Worm (Caenorhabditis elegans): ENCODE measurements around the gene Y119D3B.21.
"Not testable (repeated sequence)": the region's sequence is repeated elsewhere in the genome, so short reads cannot be mapped to it uniquely, and the experiment has no call there.

The Y119D3B.21 gene

ce11 chrIII:1243199-1243598 lies 28.4 kb downstream of the Y119D3B.21 start, which contains the start of gene fbxa-63:
Gene fbxa-63, plus strand, starts transcription at chrIII:1243508.
- TF ChIP-seq hmg-11 (tag; optimal IDR thresholded peaks at IDR 0.05) (peak; percentile 72), lin-15B (tag; optimal IDR thresholded peaks at IDR 0.05) (peak; percentile 14), nfya-1 (tag; optimal IDR thresholded peaks at IDR 0.05; ENCODE audit: insufficient read depth) (peak; percentile 48), R02D3.7 (tag; optimal IDR thresholded peaks at IDR 0.05) (no peak), egl-5 (tag; optimal IDR thresholded peaks at IDR 0.05) (no peak), pqm-1 (tag; optimal IDR thresholded peaks at IDR 0.05) (peak; percentile 32), pha-4 (tag; optimal IDR thresholded peaks at IDR 0.05) (peak; percentile 49), elt-2 (tag; optimal IDR thresholded peaks at IDR 0.05) (peak; percentile 18), fos-1 (tag; optimal IDR thresholded peaks at IDR 0.05) (no peak)

- TF ChIP-seq unc-62 (GFP tag; optimal IDR thresholded peaks at IDR 0.05): no peak
- no peak for TF ChIP-seq ceh-9 (tag; optimal IDR thresholded peaks at IDR 0.05)
- no peak for TF ChIP-seq nhr-11 (tag; optimal IDR thresholded peaks at IDR 0.05)
- TF ChIP-seq egl-27 (tag; optimal IDR thresholded peaks at IDR 0.05): no peak
- TF ChIP-seq fkh-2 (tag; optimal IDR thresholded peaks at IDR 0.05): no peak
- TF ChIP-seq lin-15B (tag; optimal IDR thresholded peaks at IDR 0.05): no peak
- TF ChIP-seq unc-39 (tag; optimal IDR thresholded peaks at IDR 0.05): no peak
- TF ChIP-seq nhr-12 (tag; optimal IDR thresholded peaks at IDR 0.05): no peak
- TF ChIP-seq nhr-23 (tag; optimal IDR thresholded peaks at IDR 0.05): no peak
- no peak for TF ChIP-seq elt-2 (tag; optimal IDR thresholded peaks at IDR 0.05)
- no peak for TF ChIP-seq R02D3.7 (tag; optimal IDR thresholded peaks at IDR 0.05)
- no peak for TF ChIP-seq ZK546.5 (tag; optimal IDR thresholded peaks at IDR 0.05)
- TF ChIP-seq fkh-10 (GFP tag; optimal IDR thresholded peaks at IDR 0.05): no peak
- TF ChIP-seq daf-12 (tag; optimal IDR thresholded peaks at IDR 0.05): no peak
- no peak for TF ChIP-seq nhr-28 (tag; optimal IDR thresholded peaks at IDR 0.05)
Measured at ce11 chrIII:1248335-1248734, 33.5 kb downstream of the Y119D3B.21 start.

DNA sequence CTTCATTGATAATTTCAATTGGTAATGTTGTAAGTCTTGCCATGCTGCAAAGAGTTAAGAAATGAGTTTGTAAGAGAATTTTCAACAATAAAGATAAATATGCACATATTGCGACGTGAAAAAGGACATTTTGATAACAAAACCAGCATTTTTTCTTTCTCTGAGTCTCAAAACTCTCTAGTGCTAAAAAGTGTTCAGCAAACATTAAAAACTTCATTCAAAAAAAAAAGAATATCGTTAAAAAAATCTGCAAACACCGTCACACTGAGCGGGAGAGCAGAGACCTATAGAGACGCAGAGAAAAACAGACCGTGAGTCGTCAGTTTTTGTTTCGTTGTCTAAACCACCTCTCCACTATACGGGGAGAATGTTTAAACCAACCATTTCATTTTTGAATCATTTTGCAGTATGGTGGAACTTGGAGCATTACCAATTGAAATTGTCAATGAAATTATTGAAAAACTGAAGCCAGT lies 34.3 kb downstream of the Y119D3B.21 start, which contains the start of the genes fbxa-76 and fbxa-77:
TSS of gene fbxa-76 (minus strand) at position 51 of the 473 bp plus-strand sequence.
TSS of gene fbxa-77 (plus strand) at position 365 of the 473 bp plus-strand sequence.
- TF ChIP-seq pqm-1 (tag; optimal IDR thresholded peaks at IDR 0.05): peak; percentile 54
- TF ChIP-seq aly-2 (tag; optimal IDR thresholded peaks at IDR 0.05): no peak
- peak; percentile 3 for TF ChIP-seq lin-39 (tag; optimal IDR thresholded peaks at IDR 0.05)
- TF ChIP-seq lin-15B (tag; optimal IDR thresholded peaks at IDR 0.05): peak; percentile 25
- TF ChIP-seq skn-1 (tag; optimal IDR thresholded peaks at IDR 0.05): peak; percentile 37
- peak; percentile 62 for TF ChIP-seq hmg-11 (tag; optimal IDR thresholded peaks at IDR 0.05)
- no peak for TF ChIP-seq ceh-16 (tag; optimal IDR thresholded peaks at IDR 0.05)
- TF ChIP-seq elt-2 (tag; optimal IDR thresholded peaks at IDR 0.05): peak; percentile 78
- no peak for TF ChIP-seq elt-3 (tag; optimal IDR thresholded peaks at IDR 0.05)
- peak; percentile 85 for TF ChIP-seq pha-4 (tag; optimal IDR thresholded peaks at IDR 0.05)
- TF ChIP-seq nfya-1 (tag; optimal IDR thresholded peaks at IDR 0.05; ENCODE audit: insufficient read depth): peak; percentile 48

ce11 chrIII:1256519-1256918 lies 41.7 kb downstream of the Y119D3B.21 start, which contains the start of gene fbxa-208:
Gene fbxa-208, plus strand, starts transcription at chrIII:1256819.
- not testable (repeated sequence) for TF ChIP-seq skn-1, nhr-76, nhr-237 (tag; optimal IDR thresholded peaks at IDR 0.05)

DNA sequence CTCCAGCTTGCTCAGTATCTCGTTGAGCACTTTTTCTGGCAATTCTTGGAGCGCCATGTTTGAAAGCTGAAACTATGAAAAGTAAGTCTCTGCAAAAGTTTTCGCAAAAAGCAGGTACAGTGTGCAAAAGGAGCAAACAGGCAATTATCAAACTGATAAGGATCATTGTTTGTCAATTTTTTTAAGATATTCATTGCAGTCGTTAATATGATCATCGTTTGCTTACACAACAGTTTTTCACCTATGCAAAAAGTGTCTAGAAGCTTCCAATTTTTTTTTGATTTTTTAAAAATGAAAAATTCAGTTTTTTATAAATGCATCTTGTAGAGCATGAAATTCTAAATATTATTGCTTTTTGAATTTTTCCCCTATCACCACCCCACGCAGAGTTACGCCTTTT lies 43.6 kb downstream of the Y119D3B.21 start, which contains the start of gene fbxa-78:
TSS of gene fbxa-78 (minus strand) at position 101 of the 400 bp plus-strand sequence.
- TF ChIP-seq ceh-9, snpc-4, skn-1 (tag; optimal IDR thresholded peaks at IDR 0.05): not testable (repeated sequence)

ce11 chrIII:1263692-1264091 lies 48.9 kb downstream of the Y119D3B.21 start, which contains the start of gene srz-9:
Gene srz-9, plus strand, starts transcription at chrIII:1263992.
- not testable (repeated sequence) for TF ChIP-seq nhr-43 (tag; optimal IDR thresholded peaks at IDR 0.05; ENCODE audit: poor library complexity, severe bottlenecking); ceh-82 (tag; optimal IDR thresholded peaks at IDR 0.05); fos-1 (tag; optimal IDR thresholded peaks at IDR 0.05)
